Fruit fly (Drosophila melanogaster) whole organism, prepupa: ENCODE measurements around the gene CG4004.

ENCODE experiments used
- CG10631 ChIP-seq: fragments of 200-800 bp; sonication (Bioruptor generic); optimal IDR thresholded peaks from 2 replicates; lab custom pipeline; 2016; ENCODE audit warnings: missing biosample characterization, missing genetic modification characterization
- Ets21C ChIP-seq: fragments of 200-800 bp; sonication (Bioruptor generic); optimal IDR thresholded peaks from 3 replicates; lab custom pipeline; 2016; ENCODE audit warnings: missing biosample characterization, missing genetic modification characterization
- achi ChIP-seq: fragments of 200-800 bp; sonication (Bioruptor generic); optimal IDR thresholded peaks from 3 replicates; lab custom pipeline; 2016; ENCODE audit warnings: missing biosample characterization, missing genetic modification characterization
- fd59A ChIP-seq: fragments of 200-800 bp; sonication (Bioruptor generic); optimal IDR thresholded peaks from 2 replicates; lab custom pipeline; 2017; ENCODE audit warnings: missing biosample characterization, mild to moderate bottlenecking, missing genetic modification characterization, missing genetic modification reagents
- svp ChIP-seq: fragments of 200-800 bp; sonication (Bioruptor generic); peaks from one replicate; lab custom pipeline; 2016; ENCODE audit warnings: missing biosample characterization, missing genetic modification characterization

DNA sequence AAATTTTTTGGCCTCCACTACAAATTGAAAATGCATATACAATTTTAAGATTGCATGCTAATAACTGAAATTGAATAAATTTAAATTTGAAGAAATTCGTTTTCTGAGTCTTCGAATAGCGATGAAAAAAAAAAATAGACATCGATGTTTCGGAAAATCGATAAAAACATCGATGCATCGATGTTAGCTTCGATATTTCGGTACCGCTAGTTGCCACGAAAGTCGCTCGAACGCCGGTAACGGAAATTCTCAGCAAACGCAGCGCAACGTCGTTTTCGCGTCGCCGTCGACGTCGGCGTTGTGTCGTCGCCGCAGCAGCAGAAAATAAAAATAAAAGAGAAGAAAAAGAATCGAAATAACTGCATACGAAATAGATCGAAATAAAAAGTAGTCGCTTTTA is 21.1 kb downstream of the CG4004 start, which contains the start of gene Agpat1:
- TF ChIP-seq achi (GFP tag; lab: Kevin White, UChicago) = no peak
- TF ChIP-seq CG10631 (GFP tag; lab: Kevin White, UChicago) = no peak
- TF ChIP-seq svp (GFP tag; lab: Kevin White, UChicago) = no peak
- TF ChIP-seq Ets21C (GFP tag; lab: Kevin White, UChicago) = no peak
- no peak for TF ChIP-seq fd59A (GFP tag; lab: Kevin White, UChicago)
